Fruit fly (Drosophila melanogaster) whole organism, wandering third instar larva: Measurements from ENCODE around the gene TotM.

ENCODE experiments used
- Abd-B ChIP-seq: fragments of >200 bp; optimal IDR thresholded peaks from 2 replicates; lab custom pipeline; 2017; ENCODE audit warnings: missing biosample characterization, missing genetic modification characterization
- CG32264 ChIP-seq: fragments of 200-800 bp; sonication (Bioruptor generic); optimal IDR thresholded peaks from 2 replicates; lab custom pipeline; 2016; ENCODE audit warnings: missing biosample characterization, missing genetic modification characterization
- CG9705 ChIP-seq: fragments of 200-800 bp; sonication (Bioruptor generic); optimal IDR thresholded peaks from 2 replicates; lab custom pipeline; 2018; ENCODE audit warnings: missing biosample characterization, mild to moderate bottlenecking, missing genetic modification characterization
- CrebA ChIP-seq: fragments of 200-800 bp; sonication (Bioruptor generic); optimal IDR thresholded peaks from 2 replicates; lab custom pipeline; 2016; ENCODE audit warnings: missing biosample characterization, mild to moderate bottlenecking, missing genetic modification characterization, borderline replicate concordance
- Dfd ChIP-seq: fragments of >200 bp; optimal IDR thresholded peaks from 2 replicates; lab custom pipeline; 2017; ENCODE audit warnings: missing biosample characterization, missing genetic modification characterization
- Dif ChIP-seq: fragments of 200-275, 200-300 bp; sonication (Bioruptor generic); optimal IDR thresholded peaks from 2 replicates; lab custom pipeline; 2018; ENCODE audit warnings: missing biosample characterization, missing genetic modification characterization; ENCODE audit not compliant: partially characterized antibody
- GATAd ChIP-seq: sonication (Bioruptor generic); optimal IDR thresholded peaks from 2 replicates; lab custom pipeline; 2016; ENCODE audit warnings: missing biosample characterization, missing genetic modification characterization
- HLH106 ChIP-seq: fragments of 200-800 bp; optimal IDR thresholded peaks from 3 replicates; lab custom pipeline; 2019; ENCODE audit warnings: missing biosample characterization, mild to moderate bottlenecking, missing genetic modification characterization, moderate library complexity
- Hnf4 ChIP-seq: fragments of 200-800 bp; sonication (Bioruptor generic); optimal IDR thresholded peaks from 2 replicates; lab custom pipeline; 2016; ENCODE audit warnings: missing biosample characterization, mild to moderate bottlenecking, missing genetic modification characterization
- Hr78 ChIP-seq: fragments of >200 bp; optimal IDR thresholded peaks from 2 replicates; lab custom pipeline; 2017; ENCODE audit warnings: missing biosample characterization, missing genetic modification characterization
- Hr83 ChIP-seq: fragments of 200-300 bp; sonication (Bioruptor generic); optimal IDR thresholded peaks from 2 replicates; lab custom pipeline; 2016; ENCODE audit warnings: missing biosample characterization, mild to moderate bottlenecking, missing genetic modification characterization, moderate library complexity; ENCODE audit not compliant: poor library complexity, severe bottlenecking
- Jra ChIP-seq: sonication (Bioruptor generic); optimal IDR thresholded peaks from 2 replicates; lab custom pipeline; 2016; ENCODE audit warnings: missing biosample characterization, missing genetic modification characterization
- Mio ChIP-seq: sonication (Bioruptor generic); optimal IDR thresholded peaks from 2 replicates; lab custom pipeline; 2016; ENCODE audit warnings: missing biosample characterization, missing genetic modification characterization
- Myc ChIP-seq: fragments of >200 bp; optimal IDR thresholded peaks from 2 replicates; lab custom pipeline; 2017
- N ChIP-seq: fragments of >200 bp; optimal IDR thresholded peaks from 2 replicates; lab custom pipeline; 2018; ENCODE audit warnings: missing biosample characterization, missing external identifiers, missing genetic modification characterization
- OdsH ChIP-seq: fragments of 200-800 bp; sonication (Bioruptor generic); optimal IDR thresholded peaks from 2 replicates; lab custom pipeline; 2016; ENCODE audit warnings: missing biosample characterization, mild to moderate bottlenecking, missing genetic modification characterization
- Rel ChIP-seq, 2 experiments: fragments of 200-800 bp; sonication (Bioruptor generic) in 1 of 2; optimal IDR thresholded peaks; 2 replicates in 1 of 2; 3 replicates in 1 of 2; lab custom pipeline; 2016 to 2019; ENCODE audit warnings: mild to moderate bottlenecking in 2 of 2, missing biosample characterization in 2 of 2, missing genetic modification characterization in 2 of 2, moderate library complexity in 1 of 2
- Sp1 ChIP-seq: fragments of 200-800 bp; sonication (Bioruptor generic); optimal IDR thresholded peaks from 3 replicates; lab custom pipeline; 2019; ENCODE audit warnings: missing biosample characterization, mild to moderate bottlenecking, missing genetic modification characterization, moderate library complexity
- Vsx2 ChIP-seq: fragments of 200-300, 225-300 bp; sonication (Bioruptor generic); optimal IDR thresholded peaks from 2 replicates; lab custom pipeline; 2018; ENCODE audit warnings: missing biosample characterization, missing genetic modification characterization; ENCODE audit not compliant: partially characterized antibody
- br ChIP-seq: fragments of 200-800 bp; sonication (Bioruptor generic); optimal IDR thresholded peaks from 2 replicates; lab custom pipeline; 2016; ENCODE audit warnings: missing biosample characterization, missing genetic modification characterization
- brk ChIP-seq: fragments of 200-800 bp; sonication (Bioruptor generic); optimal IDR thresholded peaks from 2 replicates; lab custom pipeline; 2016; ENCODE audit warnings: missing biosample characterization, mild to moderate bottlenecking, missing genetic modification characterization
- dl ChIP-seq, 2 experiments: fragments of 175-275, 200-275 bp in 1 of 2; fragments of 200-275 bp in 1 of 2; sonication (Bioruptor generic); optimal IDR thresholded peaks; lab custom pipeline; 2018; ENCODE audit warnings: mild to moderate bottlenecking in 2 of 2, missing biosample characterization in 2 of 2, missing genetic modification characterization in 2 of 2, moderate library complexity in 2 of 2; ENCODE audit not compliant: partially characterized antibody in 2 of 2, insufficient read depth in 1 of 2
- dmrt93B ChIP-seq: fragments of 200-800 bp; sonication (Bioruptor generic); optimal IDR thresholded peaks from 2 replicates; lab custom pipeline; 2018; ENCODE audit warnings: missing biosample characterization, mild to moderate bottlenecking, missing genetic modification characterization
- dsf ChIP-seq: sonication (Bioruptor generic); optimal IDR thresholded peaks from 2 replicates; lab custom pipeline; 2016; ENCODE audit warnings: missing biosample characterization, missing genetic modification characterization, borderline replicate concordance
- ey ChIP-seq: fragments of 200-800 bp; sonication (Bioruptor generic); optimal IDR thresholded peaks from 2 replicates; lab custom pipeline; 2016; ENCODE audit warnings: missing biosample characterization, missing genetic modification characterization
- foxo ChIP-seq, 2 experiments: fragments of 200-800 bp; sonication (Bioruptor generic); optimal IDR thresholded peaks; 2 replicates in 1 of 2; 3 replicates in 1 of 2; lab custom pipeline; 2016 to 2017; ENCODE audit warnings: missing biosample characterization in 2 of 2, missing genetic modification characterization in 2 of 2
- fru ChIP-seq: fragments of 200-800 bp; sonication (Bioruptor generic); optimal IDR thresholded peaks from 3 replicates; lab custom pipeline; 2016; ENCODE audit warnings: missing biosample characterization, mild to moderate bottlenecking, missing genetic modification characterization
- h ChIP-seq: fragments of 200-800 bp; sonication (Bioruptor generic); optimal IDR thresholded peaks from 3 replicates; lab custom pipeline; 2016; ENCODE audit warnings: missing biosample characterization, mild to moderate bottlenecking, missing genetic modification characterization
- jim ChIP-seq: fragments of 175-275, 200-325 bp; sonication (Bioruptor generic); optimal IDR thresholded peaks from 2 replicates; lab custom pipeline; 2016; ENCODE audit warnings: missing biosample characterization, mild to moderate bottlenecking, missing genetic modification characterization
- lola ChIP-seq: fragments of >200 bp; optimal IDR thresholded peaks from 2 replicates; lab custom pipeline; 2017; ENCODE audit warnings: missing biosample characterization, missing genetic modification characterization
- pan ChIP-seq: fragments of >200 bp; optimal IDR thresholded peaks from 2 replicates; lab custom pipeline; 2017
- psq ChIP-seq: fragments of 200-800 bp; sonication (Bioruptor generic); optimal IDR thresholded peaks from 3 replicates; lab custom pipeline; 2017; ENCODE audit warnings: missing biosample characterization, mild to moderate bottlenecking, missing genetic modification characterization, moderate library complexity
- rgr ChIP-seq: fragments of 200-800 bp; sonication (Bioruptor generic); optimal IDR thresholded peaks from 3 replicates; lab custom pipeline; 2016; ENCODE audit warnings: missing biosample characterization, mild to moderate bottlenecking, missing genetic modification characterization
- sage ChIP-seq: fragments of 200-800 bp; sonication (Bioruptor generic); optimal IDR thresholded peaks from 2 replicates; lab custom pipeline; 2016; ENCODE audit warnings: missing biosample characterization, mild to moderate bottlenecking, missing genetic modification characterization
- sv ChIP-seq: fragments of 200-800 bp; sonication (Bioruptor generic); optimal IDR thresholded peaks from 3 replicates; lab custom pipeline; 2016; ENCODE audit warnings: missing biosample characterization, missing genetic modification characterization
- tai ChIP-seq: sonication (Bioruptor generic); optimal IDR thresholded peaks from 2 replicates; lab custom pipeline; 2016; ENCODE audit warnings: missing biosample characterization, missing genetic modification characterization
- usp ChIP-seq: fragments of >200 bp; optimal IDR thresholded peaks from 2 replicates; lab custom pipeline; 2017; ENCODE audit warnings: missing biosample characterization, missing genetic modification characterization
- woc ChIP-seq: sonication (Bioruptor generic); optimal IDR thresholded peaks from 2 replicates; lab custom pipeline; 2016; ENCODE audit warnings: missing biosample characterization, mild to moderate bottlenecking, missing genetic modification characterization

Gene TotM

dm6 chr2L:5297961-5298311 is 31.7 kb upstream of the TotM start:
- TF ChIP-seq Mio (GFP tag; lab: Kevin White, UChicago) = no peak
- no peak for TF ChIP-seq CG32264 (GFP tag; lab: Kevin White, UChicago)
- no peak for TF ChIP-seq HLH106 (tag; lab: Kevin White, UChicago)
- TF ChIP-seq h (GFP tag; lab: Kevin White, UChicago) = no peak
- no peak for TF ChIP-seq Dif (GFP tag; lab: Kevin White, UChicago)
- TF ChIP-seq usp = no peak
- TF ChIP-seq foxo (GFP tag; optimal IDR thresholded peaks at IDR 0.05; lab: Kevin White, UChicago) = no peak
- no peak for TF ChIP-seq Dfd (GFP tag; lab: Kevin White, UChicago)

- TF ChIP-seq jim (GFP tag; lab: Kevin White, UChicago) = no peak
- TF ChIP-seq rgr = peak; percentile 86
- TF ChIP-seq lola (GFP tag; lab: Kevin White, UChicago) = no peak
- TF ChIP-seq GATAd (GFP tag; lab: Kevin White, UChicago) = no peak
- TF ChIP-seq foxo (GFP tag; optimal IDR thresholded peaks at IDR 0.05; lab: Kevin White, UChicago) = peak in 1 of 2 experiments; percentile 82
- no peak for TF ChIP-seq dl (GFP tag; optimal IDR thresholded peaks at IDR 0.05; lab: Kevin White, UChicago; ENCODE audit: insufficient read depth in 1 of 2, partially characterized antibody in 2 of 2)
- TF ChIP-seq OdsH = peak; percentile 88
- peak; percentile 49 for TF ChIP-seq dmrt93B (GFP tag; lab: Kevin White, UChicago)
- TF ChIP-seq brk (GFP tag; lab: Kevin White, UChicago) = peak; percentile 35
- TF ChIP-seq Jra = peak; percentile 4
- TF ChIP-seq CG9705 (GFP tag; lab: Kevin White, UChicago) = peak; percentile 24
- TF ChIP-seq Hnf4 (GFP tag; lab: Kevin White, UChicago) = peak; percentile 80
- peak; percentile 28 for TF ChIP-seq CrebA
- peak; percentile 84 for TF ChIP-seq h (GFP tag; lab: Kevin White, UChicago)
- no peak for TF ChIP-seq Vsx2 (GFP tag; lab: Kevin White, UChicago)
- TF ChIP-seq Dif (GFP tag; lab: Kevin White, UChicago) = no peak
- no peak for TF ChIP-seq Abd-B (GFP tag; lab: Kevin White, UChicago)
- peak; percentile 77 for TF ChIP-seq HLH106 (tag; lab: Kevin White, UChicago)
- TF ChIP-seq woc (GFP tag; lab: Kevin White, UChicago) = peak; percentile 18
- no peak for TF ChIP-seq Mio (GFP tag; lab: Kevin White, UChicago)
- TF ChIP-seq usp = no peak
- no peak for TF ChIP-seq CG32264 (GFP tag; lab: Kevin White, UChicago)
- TF ChIP-seq Dfd (GFP tag; lab: Kevin White, UChicago) = no peak
- peak; percentile 91 for TF ChIP-seq Sp1 (GFP tag; lab: Kevin White, UChicago)
- no peak for TF ChIP-seq Hr83 (GFP tag; lab: Kevin White, UChicago)
- TF ChIP-seq Rel (GFP tag; optimal IDR thresholded peaks at IDR 0.05; lab: Kevin White, UChicago) = no peak
- TF ChIP-seq Rel (tag; optimal IDR thresholded peaks at IDR 0.05; lab: Kevin White, UChicago) = peak; percentile 89
- peak; percentile 87 for TF ChIP-seq ey (GFP tag; lab: Kevin White, UChicago)
- TF ChIP-seq br (GFP tag; lab: Kevin White, UChicago) = peak; percentile 89
- no peak for TF ChIP-seq sage
- TF ChIP-seq N (GFP tag; lab: Kevin White, UChicago) = no peak
- TF ChIP-seq psq (GFP tag; lab: Kevin White, UChicago) = peak; percentile 80
- no peak for TF ChIP-seq pan (lab: Kevin White, UChicago)
- peak; percentile 85 for TF ChIP-seq fru
- TF ChIP-seq dsf (GFP tag; lab: Kevin White, UChicago) = no peak
- no peak for TF ChIP-seq Hr78 (GFP tag; lab: Kevin White, UChicago)
- no peak for TF ChIP-seq tai (GFP tag; lab: Kevin White, UChicago)
- no peak for TF ChIP-seq Myc (lab: Kevin White, UChicago)
- TF ChIP-seq sv (GFP tag; lab: Kevin White, UChicago) = peak; percentile 66
These were observed 30.6 kb upstream of the TotM start for dm6 chr2L:5298978-5299627.
